Fruit fly (Drosophila melanogaster) whole organism, embryonic: ENCODE results near the gene CG32454.

ENCODE experiments used
- Ada2b ChIP-seq: fragments of 200-800 bp; sonication (Bioruptor generic); IDR thresholded peaks from 2 replicates; pipeline ENCODE4 v1.3.6; 2022; ENCODE audit warnings: missing biosample characterization, missing genetic modification characterization
- CG11723 ChIP-seq: fragments of 200-800 bp; sonication (Bioruptor generic); optimal IDR thresholded peaks from 2 replicates; lab custom pipeline; 2017; ENCODE audit warnings: missing biosample characterization, mild to moderate bottlenecking, missing genetic modification characterization
- CG14441 ChIP-seq: fragments of 200-800 bp; sonication (Bioruptor generic); IDR thresholded peaks from 2 replicates; pipeline ENCODE4 v1.3.6; 2022; ENCODE audit warnings: missing biosample characterization, missing genetic modification characterization
- CG18262 ChIP-seq: fragments of 200-800 bp; optimal IDR thresholded peaks from 3 replicates; lab custom pipeline; 2019; ENCODE audit warnings: missing biosample characterization, mild to moderate bottlenecking, missing genetic modification characterization, moderate library complexity
- CG2678 ChIP-seq: fragments of 200-800 bp; sonication (Bioruptor generic); optimal IDR thresholded peaks from 3 replicates; lab custom pipeline; 2019; ENCODE audit warnings: missing biosample characterization, mild to moderate bottlenecking, missing genetic modification characterization, moderate library complexity
- CG6791 ChIP-seq: fragments of 200-800 bp; sonication (Bioruptor generic); IDR thresholded peaks from 3 replicates; pipeline ENCODE4 v1.3.6; 2022; ENCODE audit warnings: missing biosample characterization, missing genetic modification characterization; ENCODE audit not compliant: partially characterized antibody
- CHES-1-like ChIP-seq: fragments of 200-800 bp; sonication (Bioruptor generic); optimal IDR thresholded peaks from 2 replicates; lab custom pipeline; 2016; ENCODE audit warnings: missing biosample characterization, missing genetic modification characterization
- Chrac-16 ChIP-seq: fragments of 200-800 bp; sonication (Bioruptor generic); optimal IDR thresholded peaks from 3 replicates; lab custom pipeline; 2016; ENCODE audit warnings: missing biosample characterization, missing genetic modification characterization
- Eip74EF ChIP-seq, 2 experiments: fragments of 200-800 bp in 1 of 2; fragments of >200 bp in 1 of 2; sonication (Bioruptor generic) in 1 of 2; optimal IDR thresholded peaks; 2 replicates each; lab custom pipeline; 2017 to 2019; ENCODE audit warnings: missing biosample characterization in 2 of 2, missing genetic modification characterization in 2 of 2, mild to moderate bottlenecking in 1 of 2, moderate library complexity in 1 of 2
- Myb ChIP-seq: fragments of 200-800 bp; sonication (Bioruptor generic); optimal IDR thresholded peaks from 2 replicates; lab custom pipeline; 2016; ENCODE audit warnings: missing biosample characterization, missing genetic modification characterization
- bbx ChIP-seq: fragments of 200-800 bp; sonication (Bioruptor generic); IDR thresholded peaks from 2 replicates; pipeline ENCODE4 v1.3.6; 2022; ENCODE audit warnings: missing biosample characterization, missing genetic modification characterization; ENCODE audit not compliant: partially characterized antibody
- trem ChIP-seq: fragments of 200-800 bp; optimal IDR thresholded peaks from 3 replicates; lab custom pipeline; 2019; ENCODE audit warnings: missing biosample characterization, mild to moderate bottlenecking, missing genetic modification characterization, moderate library complexity
- zen2 ChIP-seq: fragments of 200-800 bp; sonication (Bioruptor generic); IDR thresholded peaks from 3 replicates; pipeline ENCODE4 v1.3.6; 2022; ENCODE audit warnings: missing biosample characterization, missing genetic modification characterization; ENCODE audit not compliant: partially characterized antibody

DNA sequence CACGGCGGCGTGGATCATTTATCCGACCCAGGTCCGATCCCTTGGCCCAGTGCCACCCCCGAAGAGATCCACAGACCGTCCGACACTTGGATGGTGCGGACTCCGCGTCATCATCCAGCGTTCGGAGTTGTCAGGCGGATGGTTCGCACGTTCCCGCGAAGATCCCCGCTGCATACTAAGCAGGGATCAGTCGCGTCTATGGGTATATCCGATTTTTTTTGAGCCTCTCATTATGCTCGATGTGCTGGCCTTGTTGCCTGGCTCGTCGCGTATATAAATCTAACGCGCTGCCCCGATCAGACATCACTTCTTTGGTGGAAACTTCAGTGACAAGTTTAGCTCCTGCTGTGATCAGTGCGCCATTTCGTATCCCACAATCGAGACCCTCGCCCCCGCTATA is 17.7 kb upstream of the CG32454 start, which contains the start of gene CG11370:
- TF ChIP-seq CG6791 (GFP tag; lab: Robert Waterston, UW) = no peak
- no peak for TF ChIP-seq bbx (GFP tag; lab: Robert Waterston, UW)
- no peak for TF ChIP-seq Eip74EF (GFP tag; optimal IDR thresholded peaks at IDR 0.05; lab: Kevin White, UChicago)
- no peak for TF ChIP-seq CHES-1-like (GFP tag; lab: Kevin White, UChicago)
- no peak for TF ChIP-seq Ada2b
- no peak for TF ChIP-seq zen2
- TF ChIP-seq Chrac-16 (GFP tag; lab: Kevin White, UChicago) = no peak
- TF ChIP-seq trem (tag; lab: Kevin White, UChicago) = no peak
- TF ChIP-seq CG18262 (tag; lab: Kevin White, UChicago) = no peak
- TF ChIP-seq CG11723 = no peak
- TF ChIP-seq Myb = no peak
- TF ChIP-seq CG2678 (tag; lab: Kevin White, UChicago) = no peak
- no peak for TF ChIP-seq CG14441 (GFP tag; lab: Robert Waterston, UW)
